Fruit fly (Drosophila melanogaster): ENCODE data around the gene EMC2A.

EMC2A gene

DNA sequence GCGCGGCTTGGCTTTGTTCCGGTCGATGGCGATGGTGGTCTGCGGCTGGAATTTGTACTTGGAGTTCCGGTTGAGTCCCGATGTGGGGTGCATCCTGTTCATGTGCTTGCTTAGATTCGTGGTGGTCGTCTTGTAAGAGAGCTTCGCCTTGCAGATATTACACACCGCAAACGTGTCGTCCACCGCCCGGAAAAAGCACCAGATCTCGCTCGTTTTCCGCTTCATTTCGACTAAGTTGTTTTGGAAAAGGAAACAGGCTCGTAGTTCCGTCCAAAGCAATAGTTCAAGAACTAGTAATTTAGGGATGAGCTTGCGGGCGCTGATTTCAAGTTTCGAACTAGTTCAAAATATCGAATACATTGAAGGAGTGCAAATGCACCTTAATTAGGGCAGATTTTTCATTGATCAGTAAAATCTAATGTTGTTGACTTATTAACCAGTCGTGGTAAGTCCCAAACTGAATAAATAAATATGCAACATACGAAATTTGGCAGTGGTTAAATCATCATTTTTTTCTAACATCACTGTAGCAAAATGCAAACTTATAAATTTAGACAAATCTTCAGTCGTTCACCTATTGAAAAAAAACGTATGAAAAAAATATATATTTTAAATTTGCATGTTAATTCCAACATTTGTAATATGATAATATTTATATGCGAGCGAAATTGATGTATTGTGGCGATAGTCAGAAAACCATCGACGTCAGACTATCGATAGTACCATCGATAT is 47.1 kb upstream of the EMC2A start, which contains the start of the genes bdwf and Patr-1 (continued):
- no peak for TF ChIP-seq chif (GFP tag; optimal IDR thresholded peaks at IDR 0.05)
- no peak for TF ChIP-seq CG4328 (GFP tag; optimal IDR thresholded peaks at IDR 0.05)
- TF ChIP-seq Chrac-16 (GFP tag; optimal IDR thresholded peaks at IDR 0.05), result no peak
- 0 out of 2 replicates have a peak, but pooled peaks have one; percentile 6 for TF ChIP-seq stc (GFP tag; IDR thresholded peaks at IDR 0.05)
- peak; percentile 84 for TF ChIP-seq hbn (GFP tag; IDR thresholded peaks at IDR 0.05; ENCODE audit: partially characterized antibody)
- no peak for TF ChIP-seq CG31365 (tag; optimal IDR thresholded peaks at IDR 0.05)
- TF ChIP-seq CG16863 (GFP tag; optimal IDR thresholded peaks at IDR 0.05), result no peak
- TF ChIP-seq inv (GFP tag; IDR thresholded peaks at IDR 0.05; ENCODE audit: partially characterized antibody), result peak; percentile 92
- no peak for TF ChIP-seq CG17385 (GFP tag; optimal IDR thresholded peaks at IDR 0.05)
- no peak for TF ChIP-seq CG33213 (GFP tag; optimal IDR thresholded peaks at IDR 0.05)
- TF ChIP-seq CG10267 (tag; optimal IDR thresholded peaks at IDR 0.05), result peak; percentile 44
- TF ChIP-seq nerfin-2 (GFP tag; IDR thresholded peaks at IDR 0.05; ENCODE audit: partially characterized antibody), result peak; percentile 84
- TF ChIP-seq Optix (GFP tag; IDR thresholded peaks at IDR 0.05), result no peak
- TF ChIP-seq ci (GFP tag; IDR thresholded peaks at IDR 0.05), result no peak
- peak; percentile 42 for TF ChIP-seq CG13775 (GFP tag; optimal IDR thresholded peaks at IDR 0.05)
- TF ChIP-seq schlank (tag; optimal IDR thresholded peaks at IDR 0.05), result no peak
- no peak for TF ChIP-seq bab2 (GFP tag; optimal IDR thresholded peaks at IDR 0.05)
- no peak for TF ChIP-seq CG7786 (GFP tag; optimal IDR thresholded peaks at IDR 0.05)
- TF ChIP-seq CG12219 (GFP tag; optimal IDR thresholded peaks at IDR 0.05), result no peak
- no peak for TF ChIP-seq CG11247 (GFP tag; IDR thresholded peaks at IDR 0.05)
- peak; percentile 21 for TF ChIP-seq CG3281 (GFP tag; optimal IDR thresholded peaks at IDR 0.05)
- no peak for TF ChIP-seq prd (optimal IDR thresholded peaks at IDR 0.05)
- TF ChIP-seq prd (GFP tag; IDR thresholded peaks at IDR 0.05), result no peak
- TF ChIP-seq sens-2 (GFP tag; IDR thresholded peaks at IDR 0.05), result no peak
- TF ChIP-seq Stat92E (GFP tag; optimal IDR thresholded peaks at IDR 0.05), result no peak
- no peak for TF ChIP-seq lab (GFP tag; optimal IDR thresholded peaks at IDR 0.05)
- TF ChIP-seq CG5245 (GFP tag; optimal IDR thresholded peaks at IDR 0.05), result no peak
- no peak for TF ChIP-seq Adf1 (GFP tag; IDR thresholded peaks at IDR 0.05)
- TF ChIP-seq mirr (GFP tag; optimal IDR thresholded peaks at IDR 0.05), result no peak
- peak; percentile 0 for TF ChIP-seq CG12155 (GFP tag; optimal IDR thresholded peaks at IDR 0.05)
- no peak for TF ChIP-seq Atf3 (GFP tag; optimal IDR thresholded peaks at IDR 0.05)
- peak; percentile 45 for TF ChIP-seq E2f2 (GFP tag; IDR thresholded peaks at IDR 0.05)
- TF ChIP-seq ro (GFP tag; IDR thresholded peaks at IDR 0.05), result no peak
- no peak for TF ChIP-seq gem (tag; optimal IDR thresholded peaks at IDR 0.05)
- TF ChIP-seq tna (GFP tag; IDR thresholded peaks at IDR 0.05; ENCODE audit: partially characterized antibody), result peak; percentile 89
- no peak for TF ChIP-seq luna (GFP tag; optimal IDR thresholded peaks at IDR 0.05)
- TF ChIP-seq bcd (GFP tag; optimal IDR thresholded peaks at IDR 0.05), result no peak
- TF ChIP-seq Atf6 (GFP tag; IDR thresholded peaks at IDR 0.05), result no peak
- TF ChIP-seq CkIIα-i1 (GFP tag; IDR thresholded peaks at IDR 0.05), result no peak
- no peak for TF ChIP-seq sc (optimal IDR thresholded peaks at IDR 0.05)
- no peak for TF ChIP-seq sc (GFP tag; optimal IDR thresholded peaks at IDR 0.05)
- no peak for TF ChIP-seq bsh (GFP tag; optimal IDR thresholded peaks at IDR 0.05)
- peak; percentile 43 for TF ChIP-seq Sox100B (GFP tag; optimal IDR thresholded peaks at IDR 0.05)
- no peak for TF ChIP-seq CG34376 (GFP tag; optimal IDR thresholded peaks at IDR 0.05)
- TF ChIP-seq Elba2 (GFP tag; optimal IDR thresholded peaks at IDR 0.05), result no peak
- peak; percentile 27 for TF ChIP-seq Lhr (GFP tag; optimal IDR thresholded peaks at IDR 0.05)
- TF ChIP-seq NFAT (GFP tag; IDR thresholded peaks at IDR 0.05), result no peak; the same call in 1 of the 2 replicates
- TF ChIP-seq CoRest (tag; optimal IDR thresholded peaks at IDR 0.05), result peak; percentile 46
- TF ChIP-seq tin (GFP tag; optimal IDR thresholded peaks at IDR 0.05), result peak; percentile 8
- peak; percentile 75 for TF ChIP-seq row (GFP tag; IDR thresholded peaks at IDR 0.05)
